Worm (Caenorhabditis elegans): Measurements from ENCODE around the gene Y38F1A.2.

ce11 chrII:12925551-12925950 lies 29.2 kb upstream of the Y38F1A.2 start, which contains the start of gene F58G1.8:
- TF ChIP-seq mep-1 (tag; optimal IDR thresholded peaks at IDR 0.05) = no peak
- TF ChIP-seq daf-16 (GFP tag; optimal IDR thresholded peaks at IDR 0.05) = no peak
- no peak for TF ChIP-seq daf-16 (tag; optimal IDR thresholded peaks at IDR 0.05)
